Worm (Caenorhabditis elegans) whole organism, L3 larva: ENCODE data around the gene D2062.1.
"Not testable (repeated sequence)": the region's sequence is repeated elsewhere in the genome, so short reads cannot be mapped to it uniquely, and the experiment has no call there.

ENCODE experiments used
- egl-27 ChIP-seq: sonication (generic microtip); optimal IDR thresholded peaks from 4 replicates; lab custom pipeline; 2017; ENCODE audit warnings: missing biosample characterization, missing genetic modification reagents, missing genetic modification characterization
- nhr-11 ChIP-seq: fragments of 150-350 bp; optimal IDR thresholded peaks from 2 replicates; lab custom pipeline; 2014; ENCODE audit warnings: missing biosample characterization, missing genetic modification characterization
- nhr-67 ChIP-seq: fragments of 150-350 bp; optimal IDR thresholded peaks from 2 replicates; lab custom pipeline; 2014; ENCODE audit warnings: missing biosample characterization, missing genetic modification characterization
- pqm-1 ChIP-seq: fragments of 150-350 bp; optimal IDR thresholded peaks from 2 replicates; lab custom pipeline; 2017; ENCODE audit warnings: missing biosample characterization, missing genetic modification characterization, inconsistent platforms

- TF ChIP-seq nhr-11, pqm-1, nhr-67, egl-27 (tag; lab: Kevin White, UChicago): not testable (repeated sequence)
Observed at ce11 chrII:2612278-2612677, 19.0 kb upstream of the D2062.1 start, which contains the start of gene D2062.13.
